Fruit fly (Drosophila melanogaster): ENCODE results near the gene Neb-cGP.

Neb-cGP gene

DNA sequence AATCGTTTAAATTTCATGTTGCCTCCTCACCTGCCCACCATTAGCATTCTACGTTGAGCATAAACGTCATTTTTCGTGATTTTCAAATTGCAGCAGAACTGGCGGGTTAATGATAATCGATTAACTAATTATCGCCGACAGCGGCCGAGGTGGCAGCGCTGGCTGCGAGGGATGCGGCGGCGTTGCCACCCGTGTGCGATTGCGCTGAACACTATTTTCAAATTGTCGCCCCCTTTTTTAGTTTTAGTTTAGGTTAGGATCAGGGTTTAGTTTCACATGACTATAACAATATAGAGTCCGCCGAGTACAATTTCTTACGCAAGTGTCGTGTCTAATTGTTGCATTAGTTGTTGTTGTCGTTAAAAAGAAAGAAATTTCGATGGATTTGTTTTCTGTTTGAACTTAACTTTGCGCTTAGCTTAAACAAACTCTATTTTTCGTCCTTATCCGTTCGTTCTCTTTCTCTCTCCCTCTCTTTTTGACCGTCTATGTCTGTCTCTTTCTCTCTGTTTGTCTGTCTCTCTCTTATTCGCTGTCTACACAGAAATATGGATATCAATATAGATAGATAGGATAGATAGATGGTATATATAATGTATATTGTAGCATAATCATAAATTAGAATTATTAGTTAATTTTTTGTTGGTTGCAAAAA, 2.6 kb downstream of the Neb-cGP start:
- no peak for TF ChIP-seq CG8159 (tag; optimal IDR thresholded peaks at IDR 0.05)
- TF ChIP-seq CG4496 (GFP tag; IDR thresholded peaks at IDR 0.05): 0 out of 3 replicates have a peak, but pooled peaks have one; percentile 22
- TF ChIP-seq fd96Ca (GFP tag; IDR thresholded peaks at IDR 0.05): peak; percentile 40; the same call in 1 of the 3 replicates

DNA sequence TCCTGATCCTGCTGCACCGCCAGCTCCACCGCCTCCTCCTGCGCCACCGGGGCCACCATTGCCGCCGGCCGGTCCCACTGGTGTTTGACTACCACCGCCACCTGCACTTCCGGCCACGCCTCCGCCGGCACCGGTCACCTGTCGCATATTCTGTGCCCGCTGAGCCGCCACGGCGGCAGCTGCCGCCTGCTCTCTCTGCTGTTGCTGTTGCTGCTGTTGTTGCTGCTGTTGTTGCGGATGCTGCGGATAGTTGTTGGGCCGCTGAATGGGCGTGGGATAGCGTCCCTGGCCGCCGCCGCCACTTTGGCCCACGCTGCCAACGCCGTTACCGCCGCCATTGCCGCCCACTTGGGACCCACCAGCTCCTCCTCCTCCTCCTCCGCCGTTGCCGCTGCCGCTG, 4.0 kb downstream of the Neb-cGP start:
- no peak for TF ChIP-seq Ets98B (GFP tag; IDR thresholded peaks at IDR 0.05)
- TF ChIP-seq CG17806 (tag; optimal IDR thresholded peaks at IDR 0.05): no peak
- TF ChIP-seq rn (GFP tag; IDR thresholded peaks at IDR 0.05): no peak
- no peak for TF ChIP-seq gl (tag; optimal IDR thresholded peaks at IDR 0.05)
- TF ChIP-seq fd96Ca (GFP tag; IDR thresholded peaks at IDR 0.05): no peak
- TF ChIP-seq EcR (GFP tag; optimal IDR thresholded peaks at IDR 0.05): no peak
- no peak for TF ChIP-seq CG8301 (tag; optimal IDR thresholded peaks at IDR 0.05)
- no peak for TF ChIP-seq CG14655 (GFP tag; optimal IDR thresholded peaks at IDR 0.05)
- no peak for TF ChIP-seq CG34367 (tag; optimal IDR thresholded peaks at IDR 0.05)
- no peak for TF ChIP-seq CG10348 (GFP tag; IDR thresholded peaks at IDR 0.05)
- no peak for TF ChIP-seq D1 (tag; optimal IDR thresholded peaks at IDR 0.05)
- TF ChIP-seq CG12605 (GFP tag; IDR thresholded peaks at IDR 0.05): no peak
- no peak for TF ChIP-seq CG32121 (GFP tag; IDR thresholded peaks at IDR 0.05)

DNA sequence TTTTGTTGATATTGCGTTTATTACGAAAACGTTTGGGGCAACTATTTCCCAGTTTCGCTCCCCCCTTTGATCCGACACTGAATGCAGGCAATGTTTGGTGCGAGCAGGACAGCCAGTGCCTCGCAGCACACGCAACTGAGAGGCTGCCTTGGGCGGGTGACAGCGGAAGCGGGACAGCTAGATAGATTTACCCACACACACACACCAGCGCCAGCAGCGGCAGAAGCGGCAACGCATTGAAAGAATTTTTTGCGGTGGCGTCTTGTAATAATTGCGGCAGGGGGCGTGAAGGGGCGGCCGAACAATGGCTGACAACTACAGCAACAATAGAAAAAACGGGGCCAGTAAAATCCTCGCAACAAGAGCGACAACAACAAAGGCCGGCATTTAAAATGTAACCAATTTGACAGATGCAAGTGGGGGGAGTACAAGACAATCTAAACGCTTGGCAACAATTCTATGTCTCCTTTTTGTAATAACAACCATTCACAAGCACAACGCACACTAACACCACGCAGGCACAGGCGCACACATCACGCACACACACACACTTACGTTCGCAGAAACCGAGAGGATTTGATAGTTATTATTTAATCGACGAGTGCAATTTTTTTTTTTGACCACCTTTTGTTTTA, 12.2 kb downstream of the Neb-cGP start:
- TF ChIP-seq fd96Ca (GFP tag; IDR thresholded peaks at IDR 0.05): peak; percentile 67; the same call in 2 of the 3 replicates
- TF ChIP-seq Ets98B (GFP tag; IDR thresholded peaks at IDR 0.05): 0 out of 2 replicates have a peak, but pooled peaks have one; percentile 28
- 0 out of 2 replicates have a peak, but pooled peaks have one; percentile 22 for TF ChIP-seq CG32121 (GFP tag; IDR thresholded peaks at IDR 0.05)
- TF ChIP-seq CG8159 (tag; optimal IDR thresholded peaks at IDR 0.05): no peak
- TF ChIP-seq EcR (GFP tag; optimal IDR thresholded peaks at IDR 0.05): peak; percentile 64
- TF ChIP-seq CG13204 (GFP tag; optimal IDR thresholded peaks at IDR 0.05): peak; percentile 84
- TF ChIP-seq CG15710 (tag; optimal IDR thresholded peaks at IDR 0.05): peak; percentile 10
- no peak for TF ChIP-seq D1 (tag; optimal IDR thresholded peaks at IDR 0.05)
- no peak for TF ChIP-seq rn (GFP tag; IDR thresholded peaks at IDR 0.05)

dm6 chrX:10473510-10474212, 13.1 kb downstream of the Neb-cGP start, which contains the start of gene CG2889:
CG2889 (plus strand) TSS chrX:10473938.
- TF ChIP-seq EcR (GFP tag; optimal IDR thresholded peaks at IDR 0.05): peak; percentile 96
- TF ChIP-seq CG4496 (GFP tag; IDR thresholded peaks at IDR 0.05): no peak; the same call in 2 of the 3 replicates
- TF ChIP-seq fd96Ca (GFP tag; IDR thresholded peaks at IDR 0.05): 0 out of 3 replicates have a peak, but pooled peaks have one; percentile 30

DNA sequence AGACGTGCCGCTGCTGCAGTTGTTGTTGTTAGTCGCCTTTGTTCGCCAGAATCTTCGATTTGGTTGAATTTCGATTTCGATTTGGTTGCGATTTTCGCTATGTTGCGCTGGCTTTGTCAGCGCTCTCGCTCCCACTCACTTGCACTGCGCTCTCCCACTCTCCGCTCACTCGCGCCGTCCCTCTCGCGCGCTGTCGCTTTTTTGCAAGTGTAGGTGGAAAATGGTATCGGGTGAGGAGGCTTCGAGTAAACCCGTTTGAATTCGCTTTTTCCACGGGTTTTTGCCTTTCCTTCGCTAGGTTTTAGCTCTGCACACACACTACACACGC, 13.6 kb downstream of the Neb-cGP start:
- TF ChIP-seq EcR (GFP tag; optimal IDR thresholded peaks at IDR 0.05) (peak; percentile 87), CG12605 (GFP tag; IDR thresholded peaks at IDR 0.05) (no peak)

- 0 out of 3 replicates have a peak, but pooled peaks have one; percentile 16 for TF ChIP-seq CG4496 (GFP tag; IDR thresholded peaks at IDR 0.05)
- no peak for TF ChIP-seq Ets98B (GFP tag; IDR thresholded peaks at IDR 0.05)
Measured at dm6 chrX:10474625-10475024, 14.1 kb downstream of the Neb-cGP start, which contains the start of gene nocte. nocte (minus strand) TSS chrX:10474675.

DNA sequence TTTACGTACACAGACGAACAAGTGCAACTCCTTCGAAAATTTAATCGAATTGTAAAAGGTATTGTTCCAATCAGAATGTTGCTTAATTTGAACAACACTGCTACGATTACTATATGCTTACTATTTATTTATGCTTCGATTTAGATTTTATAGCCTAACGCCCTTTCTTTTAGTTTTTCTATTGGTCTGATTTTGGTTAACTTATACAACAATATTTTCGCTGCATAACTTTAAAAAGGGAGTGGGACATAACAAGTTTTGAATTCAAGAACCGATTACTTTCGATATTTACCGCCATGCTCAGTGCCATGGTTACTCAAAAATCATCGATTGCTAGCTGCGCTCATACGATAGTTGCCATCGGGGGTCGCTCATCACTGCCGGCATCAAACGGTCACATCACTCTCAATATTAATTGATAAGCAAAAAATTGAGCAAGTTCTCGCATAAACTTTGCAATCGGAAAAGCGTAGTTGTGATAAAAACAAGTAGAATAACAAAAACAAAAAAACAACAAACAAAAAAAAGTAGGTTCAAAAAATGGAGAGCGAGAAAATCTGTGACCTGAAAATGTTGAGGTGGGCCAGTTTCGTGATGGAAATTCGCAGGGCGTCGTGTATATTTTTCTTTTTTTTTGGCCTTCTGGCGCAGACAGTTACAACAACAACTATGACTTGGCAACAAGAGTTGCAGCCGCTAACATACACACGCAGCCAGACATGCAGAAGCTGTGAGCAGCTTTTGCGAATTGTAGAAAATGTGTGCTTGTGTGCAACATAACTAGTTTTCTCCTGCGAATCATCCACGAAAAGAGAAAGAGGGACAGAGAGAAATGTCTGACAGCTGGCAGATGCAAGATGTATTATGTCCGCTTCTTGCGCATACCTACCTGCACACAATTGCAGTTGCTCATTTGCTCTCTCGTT, 18.2 kb downstream of the Neb-cGP start, which contains the start of the genes CG2887 and PPP4R2r:
CG2887 (minus strand) TSS at position 51 of the 926 bp plus-strand sequence.
PPP4R2r (plus strand) TSS at position 396 of the 926 bp plus-strand sequence.
- TF ChIP-seq rn (GFP tag; IDR thresholded peaks at IDR 0.05) (no peak), EcR (GFP tag; optimal IDR thresholded peaks at IDR 0.05) (peak; percentile 25), Pif1B (GFP tag; optimal IDR thresholded peaks at IDR 0.05) (peak; percentile 8), CG9948 (tag; optimal IDR thresholded peaks at IDR 0.05) (no peak), CG32121 (GFP tag; IDR thresholded peaks at IDR 0.05) (no peak), CG14655 (GFP tag; optimal IDR thresholded peaks at IDR 0.05) (no peak), CG17806 (tag; optimal IDR thresholded peaks at IDR 0.05) (no peak), CG10348 (GFP tag; IDR thresholded peaks at IDR 0.05) (no peak), CG4496 (GFP tag; IDR thresholded peaks at IDR 0.05) (no peak), D1 (tag; optimal IDR thresholded peaks at IDR 0.05) (no peak), gl (tag; optimal IDR thresholded peaks at IDR 0.05) (no peak), CG12605 (GFP tag; IDR thresholded peaks at IDR 0.05) (no peak), CG15710 (tag; optimal IDR thresholded peaks at IDR 0.05) (no peak), fd96Ca (GFP tag; IDR thresholded peaks at IDR 0.05) (no peak), Snoo (tag; optimal IDR thresholded peaks at IDR 0.05) (no peak), CG8301 (tag; optimal IDR thresholded peaks at IDR 0.05) (peak; percentile 12), CG34367 (tag; optimal IDR thresholded peaks at IDR 0.05) (no peak), Pif1A (GFP tag; optimal IDR thresholded peaks at IDR 0.05) (no peak), CG8159 (tag; optimal IDR thresholded peaks at IDR 0.05) (peak; percentile 2), CG13204 (GFP tag; optimal IDR thresholded peaks at IDR 0.05) (no peak), Ets98B (GFP tag; IDR thresholded peaks at IDR 0.05) (no peak; the same call in 1 of the 2 replicates)

Measured in whole organism, pupa.